Worm (Caenorhabditis elegans) whole organism, L2 larva: Measurements from ENCODE around the gene C36C5.15.

ENCODE experiments used
- C34F6.9 ChIP-seq: fragments of 150-350 bp; optimal IDR thresholded peaks from 2 replicates; lab custom pipeline; 2014; ENCODE audit warnings: missing biosample characterization, missing genetic modification characterization
- F13H6.1 ChIP-seq: sonication (generic microtip); optimal IDR thresholded peaks from 2 replicates; lab custom pipeline; 2016; ENCODE audit warnings: missing genetic modification characterization, missing compliant biosample characterization
- R02D3.7 ChIP-seq: fragments of 150-350 bp; optimal IDR thresholded peaks from 2 replicates; lab custom pipeline; 2014; ENCODE audit warnings: missing biosample characterization, missing genetic modification characterization
- Y55F3AM.14 ChIP-seq: fragments of 200-800 bp; sonication (Bioruptor generic); optimal IDR thresholded peaks from 2 replicates; lab custom pipeline; 2018; ENCODE audit warnings: mild to moderate bottlenecking, missing genetic modification characterization, missing compliant biosample characterization
- ZK546.5 ChIP-seq: sonication (generic microtip); optimal IDR thresholded peaks from 2 replicates; lab custom pipeline; 2017; ENCODE audit warnings: missing biosample characterization, missing genetic modification characterization
- alr-1 ChIP-seq: fragments of 150-350 bp; optimal IDR thresholded peaks from 2 replicates; lab custom pipeline; 2014; ENCODE audit warnings: missing biosample characterization, missing genetic modification characterization
- aly-2 ChIP-seq: fragments of 150-350 bp; optimal IDR thresholded peaks from 2 replicates; lab custom pipeline; 2014; ENCODE audit warnings: missing biosample characterization, missing genetic modification characterization
- ama-1 ChIP-seq: fragments of 150-350 bp; optimal IDR thresholded peaks from 2 replicates; lab custom pipeline; 2018; ENCODE audit warnings: inconsistent platforms
- blmp-1 ChIP-seq: sonication (generic microtip); optimal IDR thresholded peaks from 2 replicates; lab custom pipeline; 2017; ENCODE audit warnings: missing genetic modification characterization, mild to moderate bottlenecking, missing compliant biosample characterization, antibody characterized with exemption, moderate library complexity; ENCODE audit not compliant: insufficient read depth
- ceh-16 ChIP-seq: fragments of 150-350 bp; optimal IDR thresholded peaks from 2 replicates; lab custom pipeline; 2014; ENCODE audit warnings: missing biosample characterization, missing genetic modification characterization
- ceh-82 ChIP-seq: fragments of 150-350 bp; optimal IDR thresholded peaks from 2 replicates; lab custom pipeline; 2014; ENCODE audit warnings: missing biosample characterization, missing genetic modification characterization
- crh-2 ChIP-seq: sonication (generic microtip); optimal IDR thresholded peaks from 2 replicates; lab custom pipeline; 2017; ENCODE audit warnings: missing biosample characterization, missing genetic modification characterization
- dmd-4 ChIP-seq: sonication (generic microtip); optimal IDR thresholded peaks from 2 replicates; lab custom pipeline; 2017; ENCODE audit warnings: missing biosample characterization, missing genetic modification characterization
- elt-1 ChIP-seq: fragments of 150-350 bp; optimal IDR thresholded peaks from 2 replicates; lab custom pipeline; 2014; ENCODE audit warnings: missing biosample characterization, missing genetic modification characterization
- elt-3 ChIP-seq: sonication (generic microtip); optimal IDR thresholded peaks from 2 replicates; lab custom pipeline; 2017; ENCODE audit warnings: missing biosample characterization, missing genetic modification characterization
- fos-1 ChIP-seq: fragments of 150-350 bp; optimal IDR thresholded peaks from 2 replicates; lab custom pipeline; 2014; ENCODE audit warnings: missing biosample characterization, missing genetic modification characterization
- gmeb-1 ChIP-seq: fragments of 150-350 bp; optimal IDR thresholded peaks from 2 replicates; lab custom pipeline; 2014; ENCODE audit warnings: missing biosample characterization, missing genetic modification characterization
- lin-11 ChIP-seq: fragments of 150-350 bp; sonication (generic microtip); optimal IDR thresholded peaks from 2 replicates; lab custom pipeline; 2014; ENCODE audit warnings: missing biosample characterization, missing genetic modification characterization, inconsistent platforms, mixed read lengths
- lin-13 ChIP-seq: fragments of 150-350 bp; optimal IDR thresholded peaks from 2 replicates; lab custom pipeline; 2014; ENCODE audit warnings: missing biosample characterization, missing genetic modification reagents, missing genetic modification characterization
- lin-39 ChIP-seq: fragments of 150-350 bp; optimal IDR thresholded peaks from 2 replicates; lab custom pipeline; 2014; ENCODE audit warnings: missing biosample characterization, missing genetic modification reagents, missing genetic modification characterization
- lsy-2 ChIP-seq, 2 experiments: fragments of 150-350 bp in 1 of 2; sonication (generic microtip) in 1 of 2; optimal IDR thresholded peaks; 2 replicates each; lab custom pipeline; 2014 to 2017; ENCODE audit warnings: missing biosample characterization in 2 of 2, missing genetic modification characterization in 2 of 2
- mab-5 ChIP-seq: fragments of 150-350 bp; optimal IDR thresholded peaks from 2 replicates; lab custom pipeline; 2014; ENCODE audit warnings: missing biosample characterization, missing genetic modification characterization
- mbf-1 ChIP-seq: sonication (generic microtip); optimal IDR thresholded peaks from 2 replicates; lab custom pipeline; 2017; ENCODE audit warnings: missing biosample characterization, missing genetic modification characterization
- mdl-1 ChIP-seq, 2 experiments: fragments of 150-350 bp in 1 of 2; sonication (generic microtip) in 1 of 2; optimal IDR thresholded peaks; 2 replicates each; lab custom pipeline; 2017; ENCODE audit warnings: missing biosample characterization in 2 of 2, missing genetic modification characterization in 2 of 2
- nhr-10 ChIP-seq: sonication (generic microtip); optimal IDR thresholded peaks from 2 replicates; lab custom pipeline; 2017; ENCODE audit warnings: missing biosample characterization, missing genetic modification characterization
- nhr-11 ChIP-seq: fragments of 150-350 bp; optimal IDR thresholded peaks from 2 replicates; lab custom pipeline; 2014; ENCODE audit warnings: missing biosample characterization, missing genetic modification characterization
- nhr-12 ChIP-seq: fragments of 150-350 bp; optimal IDR thresholded peaks from 2 replicates; lab custom pipeline; 2014; ENCODE audit warnings: missing biosample characterization, missing genetic modification characterization
- nhr-129 ChIP-seq: fragments of 150-350 bp; optimal IDR thresholded peaks from 2 replicates; lab custom pipeline; 2014; ENCODE audit warnings: missing biosample characterization, missing genetic modification characterization
- nhr-21 ChIP-seq: fragments of 150-350 bp; optimal IDR thresholded peaks from 2 replicates; lab custom pipeline; 2014; ENCODE audit warnings: missing biosample characterization, missing genetic modification characterization
- nhr-23 ChIP-seq: fragments of 150-350 bp; optimal IDR thresholded peaks from 2 replicates; lab custom pipeline; 2014; ENCODE audit warnings: missing biosample characterization, missing genetic modification reagents, missing genetic modification characterization
- nhr-237 ChIP-seq: fragments of 150-350 bp; optimal IDR thresholded peaks from 2 replicates; lab custom pipeline; 2014; ENCODE audit warnings: missing biosample characterization, missing genetic modification characterization
- nhr-6 ChIP-seq: fragments of 150-350 bp; optimal IDR thresholded peaks from 2 replicates; lab custom pipeline; 2014; ENCODE audit warnings: missing biosample characterization, missing genetic modification characterization
- nhr-77 ChIP-seq: fragments of 150-350 bp; optimal IDR thresholded peaks from 2 replicates; lab custom pipeline; 2014; ENCODE audit warnings: missing biosample characterization, missing genetic modification characterization
- peb-1 ChIP-seq: fragments of 150-350 bp; optimal IDR thresholded peaks from 2 replicates; lab custom pipeline; 2014; ENCODE audit warnings: missing biosample characterization, missing genetic modification characterization
- sem-4 ChIP-seq: fragments of 150-350 bp; optimal IDR thresholded peaks from 2 replicates; lab custom pipeline; 2014; ENCODE audit warnings: missing biosample characterization, missing genetic modification reagents, missing genetic modification characterization
- skn-1 ChIP-seq: sonication (generic microtip); optimal IDR thresholded peaks from 2 replicates; lab custom pipeline; 2017; ENCODE audit warnings: missing biosample characterization, missing genetic modification characterization
- sma-3 ChIP-seq: sonication (generic microtip); optimal IDR thresholded peaks from 2 replicates; lab custom pipeline; 2016; ENCODE audit warnings: missing genetic modification reagents, missing genetic modification characterization, missing compliant biosample characterization
- sma-9 ChIP-seq, 2 experiments: fragments of 150-350 bp in 1 of 2; sonication (generic microtip) in 1 of 2; optimal IDR thresholded peaks; 2 replicates each; lab custom pipeline; 2014 to 2016; ENCODE audit warnings: missing genetic modification characterization in 2 of 2, mild to moderate bottlenecking in 1 of 2, missing biosample characterization in 1 of 2, missing compliant biosample characterization in 1 of 2, missing genetic modification reagents in 1 of 2, moderate library complexity in 1 of 2
- snpc-4 ChIP-seq: fragments of 150-350 bp; optimal IDR thresholded peaks from 2 replicates; lab custom pipeline; 2014; ENCODE audit warnings: missing biosample characterization, missing genetic modification characterization
- unc-39 ChIP-seq: fragments of 150-350 bp; optimal IDR thresholded peaks from 2 replicates; lab custom pipeline; 2014; ENCODE audit warnings: missing biosample characterization, missing genetic modification characterization
- unc-55 ChIP-seq: fragments of 150-350 bp; sonication (generic microtip); optimal IDR thresholded peaks from 3 replicates; lab custom pipeline; 2014; ENCODE audit warnings: missing biosample characterization, missing genetic modification reagents, missing genetic modification characterization
- unc-62 ChIP-seq: fragments of 150-350 bp; optimal IDR thresholded peaks from 2 replicates; lab custom pipeline; 2014; ENCODE audit warnings: missing biosample characterization, missing genetic modification reagents, missing genetic modification characterization
- zag-1 ChIP-seq: fragments of 150-350 bp; optimal IDR thresholded peaks from 2 replicates; lab custom pipeline; 2014; ENCODE audit warnings: missing biosample characterization, missing genetic modification characterization
- ztf-1 ChIP-seq: fragments of 200-800 bp; sonication (Bioruptor generic); conservative IDR thresholded peaks from 2 replicates; pipeline ENCODE4 v1.3.6; 2022; ENCODE audit warnings: missing genetic modification characterization, missing compliant biosample characterization
- ztf-11 ChIP-seq: sonication (generic microtip); optimal IDR thresholded peaks from 2 replicates; lab custom pipeline; 2017; ENCODE audit warnings: missing biosample characterization, missing genetic modification characterization
- ztf-4 ChIP-seq: fragments of 150-350 bp; optimal IDR thresholded peaks from 2 replicates; lab custom pipeline; 2014; ENCODE audit warnings: missing biosample characterization, missing genetic modification characterization

The C36C5.15 gene

ce11 chrV:3196832-3197329, 28.3 kb upstream of the C36C5.15 start, which contains the start of the genes Y73C8B.1 and Y73C8B.5 (continued):
- no peak for TF ChIP-seq lin-39 (tag; lab: Kevin White, UChicago)
- TF ChIP-seq nhr-237: no peak
- peak; percentile 8 for TF ChIP-seq F13H6.1 (tag; lab: Kevin White, UChicago)
- TF ChIP-seq ceh-82: no peak
- no peak for TF ChIP-seq skn-1 (tag; lab: Kevin White, UChicago)
- TF ChIP-seq nhr-129 (tag; lab: Kevin White, UChicago): peak; percentile 9

- TF ChIP-seq ztf-1 (no peak), nhr-129 (tag; lab: Kevin White, UChicago) (no peak), elt-1 (no peak), nhr-23 (tag; lab: Kevin White, UChicago) (no peak), lin-13 (GFP tag; lab: Kevin White, UChicago) (no peak), skn-1 (tag; lab: Kevin White, UChicago) (no peak), ceh-16 (tag; lab: Kevin White, UChicago) (no peak), snpc-4 (no peak), nhr-10 (tag; lab: Kevin White, UChicago) (no peak), ztf-11 (tag; lab: Kevin White, UChicago) (no peak), nhr-77 (tag; lab: Kevin White, UChicago) (no peak), crh-2 (no peak), nhr-12 (tag; lab: Kevin White, UChicago) (no peak), dmd-4 (tag; lab: Kevin White, UChicago) (no peak), mdl-1 (tag; optimal IDR thresholded peaks at IDR 0.05; lab: Kevin White, UChicago) (no peak), nhr-11 (tag; lab: Kevin White, UChicago) (no peak), alr-1 (no peak), unc-55 (GFP tag; lab: Kevin White, UChicago) (no peak)
- TF ChIP-seq, all 48 proteins: peak for 0
These were observed 27.3 kb upstream of the C36C5.15 start for ce11 chrV:3195814-3196213.

DNA sequence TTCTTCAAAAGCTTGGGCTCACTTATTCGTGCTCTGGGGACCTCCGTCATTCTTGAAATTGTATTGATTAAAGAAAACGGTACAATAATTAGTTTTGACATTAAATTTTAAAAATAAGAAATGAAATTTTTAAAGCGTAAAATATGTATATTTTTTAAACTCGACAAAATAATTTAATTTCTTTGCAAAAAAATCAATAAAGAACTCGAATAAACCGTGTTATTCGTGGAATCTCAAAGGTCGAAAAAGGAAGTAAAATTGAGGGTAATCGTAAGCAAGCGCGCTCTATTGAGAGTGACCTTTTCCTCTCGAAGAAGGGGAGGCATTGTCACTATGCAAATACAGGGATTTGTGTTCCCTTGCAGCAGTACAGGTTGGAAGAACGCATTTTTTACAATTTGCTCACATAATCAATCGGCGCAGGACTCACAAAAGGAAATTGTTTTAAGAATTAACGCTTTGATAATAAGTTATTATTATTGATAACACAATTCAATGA, 26.5 kb upstream of the C36C5.15 start, which contains the start of gene Y73C8B.2:
Gene Y73C8B.2, minus strand, starts transcription at position 51 of the 499 bp plus-strand sequence.
- no peak for TF ChIP-seq zag-1 (tag; lab: Kevin White, UChicago)
- TF ChIP-seq elt-3 (tag; lab: Kevin White, UChicago): no peak
- TF ChIP-seq nhr-11 (tag; lab: Kevin White, UChicago): no peak
- no peak for TF ChIP-seq dmd-4 (tag; lab: Kevin White, UChicago)
- TF ChIP-seq sem-4: no peak
- TF ChIP-seq ceh-16 (tag; lab: Kevin White, UChicago): no peak
- TF ChIP-seq mab-5 (tag; lab: Kevin White, UChicago): no peak
- no peak for TF ChIP-seq snpc-4
- TF ChIP-seq fos-1 (tag; lab: Kevin White, UChicago): peak; percentile 70
- peak in 1 of 2 experiments; percentile 62 for TF ChIP-seq lsy-2 (tag; optimal IDR thresholded peaks at IDR 0.05; lab: Kevin White, UChicago)
- peak; percentile 20 for TF ChIP-seq unc-55 (GFP tag; lab: Kevin White, UChicago)
- no peak for TF ChIP-seq ZK546.5 (tag; lab: Kevin White, UChicago)
- TF ChIP-seq aly-2 (tag; lab: Kevin White, UChicago): no peak
- TF ChIP-seq peb-1 (tag; lab: Kevin White, UChicago): no peak
- TF ChIP-seq nhr-77 (tag; lab: Kevin White, UChicago): no peak
- peak; percentile 7 for TF ChIP-seq gmeb-1 (tag; lab: Kevin White, UChicago)
- no peak for TF ChIP-seq sma-9 (GFP tag; optimal IDR thresholded peaks at IDR 0.05; lab: Kevin White, UChicago)
- TF ChIP-seq sma-9 (tag; optimal IDR thresholded peaks at IDR 0.05; lab: Kevin White, UChicago): no peak
- TF ChIP-seq ama-1 (lab: Kevin White, UChicago): no peak
- no peak for TF ChIP-seq R02D3.7 (tag; lab: Kevin White, UChicago)
- TF ChIP-seq nhr-129 (tag; lab: Kevin White, UChicago): peak; percentile 39
- TF ChIP-seq blmp-1 (tag; lab: Kevin White, UChicago): no peak
- TF ChIP-seq F13H6.1 (tag; lab: Kevin White, UChicago): peak; percentile 27
- no peak for TF ChIP-seq Y55F3AM.14 (GFP tag; lab: Kevin White, UChicago)
- peak; percentile 0 for TF ChIP-seq ztf-4 (tag; lab: Kevin White, UChicago)
- TF ChIP-seq nhr-21 (tag; lab: Kevin White, UChicago): peak; percentile 1
- no peak for TF ChIP-seq lin-39 (tag; lab: Kevin White, UChicago)
- no peak for TF ChIP-seq mbf-1
- TF ChIP-seq elt-1: no peak
- TF ChIP-seq lin-13 (GFP tag; lab: Kevin White, UChicago): no peak
- no peak for TF ChIP-seq skn-1 (tag; lab: Kevin White, UChicago)
- TF ChIP-seq sma-3 (GFP tag; lab: Kevin White, UChicago): no peak
- TF ChIP-seq ztf-1: no peak
- no peak for TF ChIP-seq alr-1
- no peak for TF ChIP-seq unc-62
- TF ChIP-seq ceh-82: no peak
- TF ChIP-seq nhr-12 (tag; lab: Kevin White, UChicago): no peak
- TF ChIP-seq nhr-6 (tag; lab: Kevin White, UChicago): no peak
- TF ChIP-seq nhr-237: no peak
- no peak for TF ChIP-seq nhr-23 (tag; lab: Kevin White, UChicago)
- no peak for TF ChIP-seq lin-11 (tag; lab: Kevin White, UChicago)
- peak; percentile 27 for TF ChIP-seq crh-2
- no peak for TF ChIP-seq nhr-10 (tag; lab: Kevin White, UChicago)
- TF ChIP-seq mdl-1 (tag; optimal IDR thresholded peaks at IDR 0.05; lab: Kevin White, UChicago): no peak
- no peak for TF ChIP-seq unc-39 (tag; lab: Kevin White, UChicago)
- peak; percentile 54 for TF ChIP-seq C34F6.9 (tag; lab: Kevin White, UChicago)
